Worm (Caenorhabditis elegans) whole organism, L4 larva: ENCODE measurements around the gene nas-31.

Experiments used
- F10B5.3 ChIP-seq: sonication (generic microtip); optimal IDR thresholded peaks from 2 replicates; lab custom pipeline; 2016; ENCODE audit warnings: mild to moderate bottlenecking, missing genetic modification characterization, missing compliant biosample characterization
- F49E8.2 ChIP-seq: sonication (generic microtip); optimal IDR thresholded peaks from 2 replicates; lab custom pipeline; 2016; ENCODE audit warnings: missing compliant biosample characterization, mild to moderate bottlenecking, missing genetic modification characterization, borderline replicate concordance
- Y48G9A.11 ChIP-seq: fragments of 200-800 bp; sonication (Bioruptor generic); IDR thresholded peaks from 2 replicates; pipeline ENCODE4 v1.3.6; 2022; ENCODE audit warnings: missing genetic modification reagents, missing genetic modification characterization, missing compliant biosample characterization
- Y5F2A.4 ChIP-seq: fragments of 200-800 bp; sonication (Bioruptor generic); optimal IDR thresholded peaks from 2 replicates; lab custom pipeline; 2018; ENCODE audit warnings: mild to moderate bottlenecking, missing genetic modification characterization, missing compliant biosample characterization
- Y75B8A.6 ChIP-seq: fragments of 200-800 bp; sonication (Bioruptor generic); IDR thresholded peaks from 2 replicates; pipeline ENCODE4 v1.3.6; 2022; ENCODE audit warnings: missing genetic modification reagents, missing genetic modification characterization, missing compliant biosample characterization
- ZK546.5 ChIP-seq, 2 experiments: sonication (generic microtip); optimal IDR thresholded peaks; 2 replicates each; lab custom pipeline; 2017; ENCODE audit warnings: missing biosample characterization in 2 of 2, missing genetic modification characterization in 2 of 2
- aha-1 ChIP-seq: fragments of 150-350 bp; peaks from one replicate; lab custom pipeline; 2014; ENCODE audit warnings: missing biosample characterization, missing genetic modification characterization
- aly-2 ChIP-seq: sonication (generic microtip); optimal IDR thresholded peaks from 2 replicates; lab custom pipeline; 2018; ENCODE audit warnings: missing biosample characterization, missing genetic modification characterization
- ama-1 ChIP-seq: fragments of 150-350 bp; optimal IDR thresholded peaks from 2 replicates; lab custom pipeline; 2014; ENCODE audit warnings: inconsistent platforms, mixed read lengths
- arid-1 ChIP-seq: fragments of 200-800 bp; sonication (Bioruptor generic); conservative IDR thresholded peaks from 2 replicates; pipeline ENCODE4 v1.3.6; 2022; ENCODE audit warnings: missing genetic modification reagents, missing genetic modification characterization, missing compliant biosample characterization
- ceh-82 ChIP-seq: sonication (generic microtip); optimal IDR thresholded peaks from 2 replicates; lab custom pipeline; 2017; ENCODE audit warnings: missing biosample characterization, missing genetic modification characterization
- daf-16 ChIP-seq, 3 experiments: sonication (generic microtip); optimal IDR thresholded peaks; 2 replicates each; lab custom pipeline; 2016 to 2017; ENCODE audit warnings: missing genetic modification characterization in 3 of 3, missing genetic modification reagents in 3 of 3, mild to moderate bottlenecking in 2 of 3, missing compliant biosample characterization in 2 of 3, missing biosample characterization in 1 of 3, moderate library complexity in 1 of 3
- daf-19 ChIP-seq: fragments of 200-800 bp; sonication (Bioruptor generic); conservative IDR thresholded peaks from 2 replicates; pipeline ENCODE4 v1.3.6; 2022; ENCODE audit warnings: missing genetic modification characterization, missing compliant biosample characterization
- daf-8 ChIP-seq: fragments of 200-800 bp; sonication (Bioruptor generic); IDR thresholded peaks from 2 replicates; pipeline ENCODE4 v1.3.6; 2022; ENCODE audit warnings: missing genetic modification characterization, missing compliant biosample characterization
- dmd-6 ChIP-seq: fragments of 200-800 bp; sonication (Bioruptor generic); IDR thresholded peaks from 2 replicates; pipeline ENCODE4 v1.3.6; 2022; ENCODE audit warnings: missing genetic modification reagents, missing genetic modification characterization, missing compliant biosample characterization
- dmd-8 ChIP-seq: fragments of 200-800 bp; sonication (Bioruptor generic); IDR thresholded peaks from 2 replicates; pipeline ENCODE4 v1.3.6; 2022; ENCODE audit warnings: missing genetic modification characterization, missing compliant biosample characterization
- dmd-9 ChIP-seq: fragments of 200-800 bp; sonication (Bioruptor generic); IDR thresholded peaks from 2 replicates; pipeline ENCODE4 v1.3.6; 2022; ENCODE audit warnings: missing genetic modification reagents, missing genetic modification characterization, missing compliant biosample characterization
- egl-27 ChIP-seq: sonication (generic microtip); optimal IDR thresholded peaks from 3 replicates; lab custom pipeline; 2017; ENCODE audit warnings: missing biosample characterization, missing genetic modification reagents, missing genetic modification characterization
- egl-43 ChIP-seq: fragments of 200-800 bp; sonication (Bioruptor generic); IDR thresholded peaks from 2 replicates; pipeline ENCODE4 v1.3.6; 2022; ENCODE audit warnings: missing genetic modification reagents, missing genetic modification characterization, missing compliant biosample characterization
- fos-1 ChIP-seq: fragments of 150-350 bp; optimal IDR thresholded peaks from 2 replicates; lab custom pipeline; 2014; ENCODE audit warnings: missing biosample characterization, missing genetic modification characterization
- hif-1 ChIP-seq, 2 experiments: sonication (generic microtip); optimal IDR thresholded peaks; 2 replicates each; lab custom pipeline; 2016 to 2017; ENCODE audit warnings: missing compliant biosample characterization in 2 of 2, missing genetic modification characterization in 2 of 2, missing genetic modification reagents in 2 of 2, missing genotype in 2 of 2, mild to moderate bottlenecking in 1 of 2
- hlh-11 ChIP-seq: fragments of 200-800 bp; sonication (Bioruptor generic); optimal IDR thresholded peaks from 2 replicates; lab custom pipeline; 2018; ENCODE audit warnings: mild to moderate bottlenecking, missing genetic modification characterization, missing compliant biosample characterization
- hlh-30 ChIP-seq: sonication (generic microtip); optimal IDR thresholded peaks from 2 replicates; lab custom pipeline; 2017; ENCODE audit warnings: antibody characterized with exemption, mild to moderate bottlenecking, missing genetic modification characterization, missing compliant biosample characterization; ENCODE audit not compliant: insufficient read depth
- hmg-1.1 ChIP-seq: fragments of 200-800 bp; sonication (Bioruptor generic); IDR thresholded peaks from 2 replicates; pipeline ENCODE4 v1.3.6; 2022; ENCODE audit warnings: missing genetic modification reagents, missing genetic modification characterization, missing compliant biosample characterization
- jun-1 ChIP-seq: fragments of 150-350 bp; optimal IDR thresholded peaks from 2 replicates; lab custom pipeline; 2014; ENCODE audit warnings: missing biosample characterization, missing genetic modification reagents, missing genetic modification characterization
- lin-15B ChIP-seq: fragments of 150-350 bp; sonication (generic microtip); optimal IDR thresholded peaks from 3 replicates; lab custom pipeline; 2014; ENCODE audit warnings: missing biosample characterization, missing genetic modification characterization
- lin-29 ChIP-seq: fragments of 200-800 bp; sonication (Bioruptor generic); IDR thresholded peaks from 2 replicates; pipeline ENCODE4 v1.3.6; 2022; ENCODE audit warnings: missing genetic modification reagents, missing genetic modification characterization, missing compliant biosample characterization
- lin-38 ChIP-seq: fragments of 200-800 bp; sonication (Bioruptor generic); IDR thresholded peaks from 2 replicates; pipeline ENCODE4 v1.3.6; 2022; ENCODE audit warnings: missing genetic modification reagents, missing genetic modification characterization, missing compliant biosample characterization
- lin-39 ChIP-seq: fragments of 150-350 bp; optimal IDR thresholded peaks from 2 replicates; lab custom pipeline; 2014; ENCODE audit warnings: missing biosample characterization, missing genetic modification reagents, missing genetic modification characterization
- mdl-1 ChIP-seq, 2 experiments: fragments of 150-350 bp in 1 of 2; sonication (generic microtip) in 1 of 2; optimal IDR thresholded peaks; 2 replicates each; lab custom pipeline; 2014 to 2017; ENCODE audit warnings: missing biosample characterization in 2 of 2, missing genetic modification characterization in 2 of 2
- mdt-29 ChIP-seq: fragments of 200-800 bp; sonication (Bioruptor generic); IDR thresholded peaks from 2 replicates; pipeline ENCODE4 v1.3.6; 2022; ENCODE audit warnings: missing genetic modification reagents, missing genetic modification characterization, missing compliant biosample characterization
- mes-2 ChIP-seq: sonication (generic microtip); optimal IDR thresholded peaks from 2 replicates; lab custom pipeline; 2016; ENCODE audit warnings: missing genotype, mild to moderate bottlenecking, missing genetic modification characterization, missing compliant biosample characterization; ENCODE audit not compliant: poor library complexity, severe bottlenecking
- mxl-3 ChIP-seq: fragments of 200-800 bp; sonication (Bioruptor generic); optimal IDR thresholded peaks from 2 replicates; lab custom pipeline; 2018; ENCODE audit warnings: mild to moderate bottlenecking, missing genetic modification characterization, missing compliant biosample characterization
- nhr-10 ChIP-seq: fragments of 150-350 bp; optimal IDR thresholded peaks from 2 replicates; lab custom pipeline; 2014; ENCODE audit warnings: missing biosample characterization, missing genetic modification characterization
- nhr-102 ChIP-seq: sonication (generic microtip); optimal IDR thresholded peaks from 2 replicates; lab custom pipeline; 2016; ENCODE audit warnings: mild to moderate bottlenecking, missing genetic modification characterization, moderate library complexity, missing compliant biosample characterization
- nhr-11 ChIP-seq: fragments of 150-350 bp; optimal IDR thresholded peaks from 2 replicates; lab custom pipeline; 2014; ENCODE audit warnings: missing biosample characterization, missing genetic modification characterization
- nhr-237 ChIP-seq: sonication (generic microtip); optimal IDR thresholded peaks from 2 replicates; lab custom pipeline; 2017; ENCODE audit warnings: missing biosample characterization, missing genetic modification characterization
- nhr-41 ChIP-seq: fragments of 200-800 bp; sonication (Bioruptor generic); IDR thresholded peaks from 2 replicates; pipeline ENCODE4 v1.3.6; 2022; ENCODE audit warnings: missing genetic modification reagents, missing genetic modification characterization, missing compliant biosample characterization
- nhr-42 ChIP-seq: fragments of 200-800 bp; sonication (Bioruptor generic); IDR thresholded peaks from 2 replicates; pipeline ENCODE4 v1.3.6; 2022; ENCODE audit warnings: missing genetic modification characterization, missing compliant biosample characterization
- saeg-2 ChIP-seq: fragments of 200-800 bp; sonication (Bioruptor generic); IDR thresholded peaks from 2 replicates; pipeline ENCODE4 v1.3.6; 2022; ENCODE audit warnings: missing genetic modification reagents, missing genetic modification characterization, missing compliant biosample characterization
- snpc-4 ChIP-seq: fragments of 150-350 bp; optimal IDR thresholded peaks from 2 replicates; lab custom pipeline; 2014; ENCODE audit warnings: missing biosample characterization, missing genetic modification characterization
- spr-1 ChIP-seq: sonication (generic microtip); optimal IDR thresholded peaks from 2 replicates; lab custom pipeline; 2016; ENCODE audit warnings: mild to moderate bottlenecking, missing genetic modification characterization, missing compliant biosample characterization
- tag-97 ChIP-seq: fragments of 200-800 bp; sonication (Bioruptor generic); IDR thresholded peaks from 2 replicates; pipeline ENCODE4 v1.3.6; 2022; ENCODE audit warnings: missing genetic modification characterization, missing compliant biosample characterization
- tra-1 ChIP-seq: fragments of 200-800 bp; sonication (Bioruptor generic); IDR thresholded peaks from 2 replicates; pipeline ENCODE4 v1.3.6; 2022; ENCODE audit warnings: missing genetic modification reagents, missing genetic modification characterization, missing compliant biosample characterization
- unc-39 ChIP-seq: sonication (generic microtip); optimal IDR thresholded peaks from 2 replicates; lab custom pipeline; 2017; ENCODE audit warnings: missing biosample characterization, missing genetic modification characterization
- vab-7 ChIP-seq: fragments of 200-800 bp; sonication (Bioruptor generic); IDR thresholded peaks from 2 replicates; pipeline ENCODE4 v1.3.6; 2022; ENCODE audit warnings: missing genetic modification reagents, missing genetic modification characterization, missing compliant biosample characterization
- zfp-2 ChIP-seq: sonication (generic microtip); optimal IDR thresholded peaks from 2 replicates; lab custom pipeline; 2016; ENCODE audit warnings: mild to moderate bottlenecking, missing genetic modification characterization, missing compliant biosample characterization
- zfp-3 ChIP-seq: fragments of 200-800 bp; sonication (Bioruptor generic); conservative IDR thresholded peaks from 2 replicates; pipeline ENCODE4 v1.3.6; 2022; ENCODE audit warnings: missing genetic modification reagents, missing genetic modification characterization, missing compliant biosample characterization
- zip-2 ChIP-seq: fragments of 150-350 bp; optimal IDR thresholded peaks from 2 replicates; lab custom pipeline; 2014; ENCODE audit warnings: missing biosample characterization, missing genetic modification characterization
- ztf-7 ChIP-seq: fragments of 150-350 bp; optimal IDR thresholded peaks from 2 replicates; lab custom pipeline; 2014; ENCODE audit warnings: missing biosample characterization, missing genetic modification characterization

The nas-31 gene

DNA sequence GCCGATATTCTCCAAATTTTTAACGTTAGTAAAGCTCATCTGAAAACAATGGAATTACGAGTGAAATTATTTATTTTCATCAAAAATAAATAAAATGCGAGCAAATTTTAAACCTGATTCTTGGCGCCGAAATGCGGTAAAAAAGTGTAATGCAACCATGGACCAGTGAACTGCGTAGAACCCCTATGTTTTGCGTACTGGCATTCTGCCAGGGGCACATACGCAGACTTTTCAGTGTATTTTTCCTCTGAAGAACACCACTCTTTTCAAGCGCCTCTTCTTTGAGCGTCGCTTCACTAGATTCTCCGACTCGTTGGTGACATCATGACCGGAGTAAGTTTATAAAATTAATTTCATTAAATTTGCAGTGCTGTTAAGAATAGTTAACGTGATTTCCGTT lies 43.9 kb upstream of the nas-31 start, which contains the start of the genes ctf-4 and eef-1G:
Gene ctf-4, minus strand, starts transcription at position 39 of the 400 bp plus-strand sequence.
Gene eef-1G, plus strand, starts transcription at position 219 of the 400 bp plus-strand sequence.
- TF ChIP-seq mdt-29 (GFP tag; lab: Robert Waterston, UW) = peak; percentile 89
- no peak for TF ChIP-seq unc-39 (tag; lab: Kevin White, UChicago)
- TF ChIP-seq vab-7 (GFP tag; lab: Robert Waterston, UW) = peak; percentile 64
- TF ChIP-seq aly-2 (tag; lab: Kevin White, UChicago) = no peak
- no peak for TF ChIP-seq daf-8 (GFP tag; lab: Robert Waterston, UW)
- TF ChIP-seq Y75B8A.6 (GFP tag; lab: Robert Waterston, UW) = peak; percentile 73; the same call in 1 of the 2 replicates
- peak; percentile 91 for TF ChIP-seq hlh-30
- peak; percentile 77 for TF ChIP-seq lin-15B (tag; lab: Kevin White, UChicago)
- TF ChIP-seq jun-1 (tag; lab: Kevin White, UChicago) = peak; percentile 84
- TF ChIP-seq saeg-2 (GFP tag; lab: Robert Waterston, UW) = peak; percentile 87
- peak; percentile 64 to 89 for TF ChIP-seq daf-16 (GFP tag; optimal IDR thresholded peaks at IDR 0.05; lab: Kevin White, UChicago)
- peak; percentile 86 for TF ChIP-seq daf-16 (tag; optimal IDR thresholded peaks at IDR 0.05; lab: Kevin White, UChicago)
- peak; percentile 62 to 84 for TF ChIP-seq hif-1 (tag; optimal IDR thresholded peaks at IDR 0.05; lab: Kevin White, UChicago)
- TF ChIP-seq tag-97 (GFP tag; lab: Robert Waterston, UW) = no peak
- peak; percentile 82 for TF ChIP-seq nhr-10 (tag; lab: Kevin White, UChicago)
- peak; percentile 32 for TF ChIP-seq snpc-4
- peak in 1 of 2 experiments; percentile 67 for TF ChIP-seq ZK546.5 (tag; optimal IDR thresholded peaks at IDR 0.05; lab: Kevin White, UChicago)
- TF ChIP-seq mdl-1 (tag; optimal IDR thresholded peaks at IDR 0.05; lab: Kevin White, UChicago) = peak in 1 of 2 experiments; percentile 76
- TF ChIP-seq dmd-9 (GFP tag; lab: Robert Waterston, UW) = peak; percentile 74
- peak; percentile 98 for TF ChIP-seq nhr-11 (tag; lab: Kevin White, UChicago)
- peak; percentile 12 for TF ChIP-seq nhr-237 (tag; lab: Kevin White, UChicago)
- TF ChIP-seq zfp-3 (GFP tag; lab: Robert Waterston, UW) = peak; percentile 83
- TF ChIP-seq dmd-8 (GFP tag; lab: Robert Waterston, UW) = peak; percentile 34; the same call in 1 of the 2 replicates
- no peak for TF ChIP-seq daf-19 (GFP tag; lab: Robert Waterston, UW)
- no peak for TF ChIP-seq lin-39 (tag; lab: Kevin White, UChicago)
- TF ChIP-seq F10B5.3 (tag; lab: Kevin White, UChicago) = peak; percentile 79
- peak; percentile 64 for TF ChIP-seq egl-27 (tag; lab: Kevin White, UChicago)
- peak; percentile 87; the same call in 1 of the 2 replicates for TF ChIP-seq nhr-42 (GFP tag; lab: Robert Waterston, UW)
- TF ChIP-seq ztf-7 (tag; lab: Kevin White, UChicago) = no peak
- TF ChIP-seq ama-1 (lab: Kevin White, UChicago) = peak; percentile 83
- no peak for TF ChIP-seq ceh-82 (tag; lab: Kevin White, UChicago)
- TF ChIP-seq Y48G9A.11 = peak; percentile 7; the same call in 1 of the 2 replicates
- TF ChIP-seq lin-38 (GFP tag; lab: Robert Waterston, UW) = peak; percentile 99
- TF ChIP-seq aha-1 (tag; lab: Kevin White, UChicago) = peak; percentile 99
- TF ChIP-seq mxl-3 = peak; percentile 87
- TF ChIP-seq spr-1 (tag; lab: Kevin White, UChicago) = peak; percentile 88
- peak; percentile 51 for TF ChIP-seq F49E8.2 (tag; lab: Kevin White, UChicago)
- peak; percentile 94 for TF ChIP-seq hmg-1.1 (GFP tag; lab: Robert Waterston, UW)
- TF ChIP-seq fos-1 = peak; percentile 40
- peak; percentile 98 for TF ChIP-seq hlh-11 (tag; lab: Kevin White, UChicago)
- peak; percentile 93 for TF ChIP-seq mes-2 (tag; lab: Kevin White, UChicago)
- peak; percentile 98 for TF ChIP-seq dmd-6
- peak; percentile 84 for TF ChIP-seq zfp-2 (tag; lab: Kevin White, UChicago)
- TF ChIP-seq arid-1 = peak; percentile 87
- TF ChIP-seq lin-29 (GFP tag; lab: Robert Waterston, UW) = peak; percentile 86
- 0 out of 2 replicates have a peak, but pooled peaks have one; percentile 23 for TF ChIP-seq nhr-41 (GFP tag; lab: Robert Waterston, UW)
- TF ChIP-seq tra-1 (GFP tag; lab: Robert Waterston, UW) = peak; percentile 85; the same call in 1 of the 2 replicates
- peak; percentile 64 for TF ChIP-seq zip-2
- peak; percentile 28 for TF ChIP-seq Y5F2A.4
- TF ChIP-seq egl-43 = peak; percentile 60; the same call in 1 of the 2 replicates
- TF ChIP-seq nhr-102 (tag; lab: Kevin White, UChicago) = peak; percentile 96
